Fruit fly (Drosophila melanogaster) whole organism, prepupa: ENCODE results near the gene CG32344.

Experiments used
- CG11294 ChIP-seq: fragments of 200-800 bp; sonication (Bioruptor generic); IDR thresholded peaks from 2 replicates; pipeline ENCODE4 v1.3.6; 2022; ENCODE audit warnings: missing biosample characterization, missing genetic modification characterization
- CG11902 ChIP-seq: fragments of 200-800 bp; sonication (Bioruptor generic); optimal IDR thresholded peaks from 3 replicates; lab custom pipeline; 2016; ENCODE audit warnings: missing biosample characterization, missing genetic modification characterization
- Smox ChIP-seq: fragments of 200-800 bp; sonication (Bioruptor generic); optimal IDR thresholded peaks from 3 replicates; lab custom pipeline; 2016; ENCODE audit warnings: missing biosample characterization, missing genetic modification characterization
- lz ChIP-seq: fragments of 200-800 bp; sonication (Bioruptor generic); optimal IDR thresholded peaks from 3 replicates; lab custom pipeline; 2016; ENCODE audit warnings: missing biosample characterization, missing genetic modification characterization

DNA sequence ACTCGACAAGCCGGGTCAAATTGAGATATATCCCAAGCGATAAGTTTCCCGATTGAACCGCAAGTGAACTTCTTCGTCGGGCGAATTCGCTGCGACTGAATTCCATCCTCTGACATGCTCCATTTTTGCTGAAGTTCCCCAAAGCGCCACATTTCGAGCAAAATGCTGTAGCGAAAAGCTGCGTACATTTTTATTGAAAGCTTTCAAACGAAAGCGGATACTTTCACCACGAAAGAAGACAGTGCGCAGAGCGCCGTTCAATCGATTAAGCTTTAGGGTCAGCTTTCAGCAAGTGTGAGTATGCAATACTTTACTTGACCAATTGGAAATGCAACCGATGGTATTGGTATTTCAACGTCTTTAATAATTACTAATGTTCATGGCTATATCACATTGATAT lies 18.3 kb upstream of the CG32344 start, which contains the start of gene mthl10:
- TF ChIP-seq CG11902 (no peak), lz (no peak), Smox (GFP tag; lab: Kevin White, UChicago) (no peak), CG11294 (no peak)
